Worm (Caenorhabditis elegans): ENCODE data around the gene B0495.9.

B0495.9 gene

ce11 chrII:7675752-7676151, 32.8 kb downstream of the B0495.9 start:
- no peak for TF ChIP-seq hnd-1 (tag; optimal IDR thresholded peaks at IDR 0.05)
- TF ChIP-seq aly-1 (tag; optimal IDR thresholded peaks at IDR 0.05), result no peak
- TF ChIP-seq ceh-13 (GFP tag; optimal IDR thresholded peaks at IDR 0.05), result no peak
- no peak for TF ChIP-seq ets-7 (tag; optimal IDR thresholded peaks at IDR 0.05)
- TF ChIP-seq tbx-11 (GFP tag; IDR thresholded peaks at IDR 0.05), result no peak
- TF ChIP-seq ama-1 (optimal IDR thresholded peaks at IDR 0.05), result no peak
- no peak for TF ChIP-seq hmbx-1 (tag; optimal IDR thresholded peaks at IDR 0.05)
- no peak for TF ChIP-seq ceh-36 (tag; optimal IDR thresholded peaks at IDR 0.05)
- TF ChIP-seq tra-4 (tag; optimal IDR thresholded peaks at IDR 0.05), result no peak
- TF ChIP-seq scrt-1 (GFP tag; IDR thresholded peaks at IDR 0.05), result no peak
- no peak for TF ChIP-seq F13C5.2 (tag; optimal IDR thresholded peaks at IDR 0.05)
- TF ChIP-seq sea-1 (GFP tag; conservative IDR thresholded peaks at IDR 0.05), result no peak
- no peak for TF ChIP-seq B0310.2 (tag; optimal IDR thresholded peaks at IDR 0.05)
- no peak for TF ChIP-seq flt-1 (GFP tag; IDR thresholded peaks at IDR 0.05)
- no peak for TF ChIP-seq hmg-4 (GFP tag; optimal IDR thresholded peaks at IDR 0.05)

DNA sequence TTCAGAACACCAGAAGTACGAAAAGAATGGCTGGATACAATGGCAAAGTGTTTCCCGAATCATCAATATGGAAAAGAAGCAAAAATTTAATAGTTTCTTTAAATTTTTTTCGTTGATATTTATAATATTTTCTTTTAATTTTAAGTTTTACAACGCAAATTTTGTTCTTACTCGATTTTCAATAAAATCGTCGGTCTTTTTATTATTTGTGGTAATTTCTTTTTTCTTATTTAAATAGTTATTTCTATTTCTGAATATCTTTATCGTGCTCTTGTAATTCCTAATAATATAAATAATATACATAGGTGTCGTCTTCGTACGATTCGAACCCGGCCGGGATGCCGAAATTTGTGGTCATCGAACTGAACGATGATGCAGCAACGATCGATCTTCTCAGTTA, 36.8 kb downstream of the B0495.9 start, which contains the start of gene lir-1:
lir-1 (plus strand) TSS at position 301 of the 400 bp plus-strand sequence.
- TF ChIP-seq tbx-37 (GFP tag; conservative IDR thresholded peaks at IDR 0.05) (no peak), ceh-36 (tag; optimal IDR thresholded peaks at IDR 0.05) (no peak), scrt-1 (GFP tag; IDR thresholded peaks at IDR 0.05) (no peak), sea-1 (GFP tag; conservative IDR thresholded peaks at IDR 0.05) (no peak), ceh-13 (GFP tag; optimal IDR thresholded peaks at IDR 0.05) (no peak), tra-4 (tag; optimal IDR thresholded peaks at IDR 0.05) (no peak), hnd-1 (tag; optimal IDR thresholded peaks at IDR 0.05) (no peak), pes-1 (GFP tag; IDR thresholded peaks at IDR 0.05) (no peak), hmbx-1 (tag; optimal IDR thresholded peaks at IDR 0.05) (no peak), ama-1 (optimal IDR thresholded peaks at IDR 0.05) (no peak), ets-7 (tag; optimal IDR thresholded peaks at IDR 0.05) (no peak), tbx-11 (GFP tag; IDR thresholded peaks at IDR 0.05) (no peak), aly-1 (tag; optimal IDR thresholded peaks at IDR 0.05) (no peak), flt-1 (GFP tag; IDR thresholded peaks at IDR 0.05) (no peak), hmg-4 (GFP tag; optimal IDR thresholded peaks at IDR 0.05) (no peak), F13C5.2 (tag; optimal IDR thresholded peaks at IDR 0.05) (no peak), B0310.2 (tag; optimal IDR thresholded peaks at IDR 0.05) (no peak)

ce11 chrII:7670039-7670438, 38.5 kb downstream of the B0495.9 start:
- no peak for TF ChIP-seq ceh-13 (GFP tag; optimal IDR thresholded peaks at IDR 0.05)

DNA sequence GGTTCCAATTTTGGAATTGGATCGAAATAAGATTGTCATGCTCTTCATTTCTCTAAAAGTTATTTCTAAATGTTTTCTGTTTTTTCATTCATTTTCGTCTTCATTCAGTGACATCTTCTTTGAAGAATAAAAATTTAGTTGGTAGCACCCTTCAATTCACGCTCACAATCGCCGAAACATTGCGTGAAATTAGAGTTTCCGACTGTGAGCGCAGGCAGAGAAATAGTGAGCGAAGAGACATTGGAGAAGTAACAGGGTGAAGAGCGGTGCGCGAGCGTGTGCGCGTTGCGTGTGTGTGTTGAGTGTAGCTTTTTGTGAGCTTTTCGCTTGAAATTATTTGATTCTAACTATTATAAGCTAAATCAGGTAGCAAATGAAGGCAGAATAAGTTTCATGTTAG, 39.1 kb downstream of the B0495.9 start:
- peak; percentile 9 for TF ChIP-seq hmg-4 (GFP tag; optimal IDR thresholded peaks at IDR 0.05)
- no peak for TF ChIP-seq tbx-37 (GFP tag; conservative IDR thresholded peaks at IDR 0.05)
- TF ChIP-seq F13C5.2 (tag; optimal IDR thresholded peaks at IDR 0.05), result peak; percentile 34

DNA sequence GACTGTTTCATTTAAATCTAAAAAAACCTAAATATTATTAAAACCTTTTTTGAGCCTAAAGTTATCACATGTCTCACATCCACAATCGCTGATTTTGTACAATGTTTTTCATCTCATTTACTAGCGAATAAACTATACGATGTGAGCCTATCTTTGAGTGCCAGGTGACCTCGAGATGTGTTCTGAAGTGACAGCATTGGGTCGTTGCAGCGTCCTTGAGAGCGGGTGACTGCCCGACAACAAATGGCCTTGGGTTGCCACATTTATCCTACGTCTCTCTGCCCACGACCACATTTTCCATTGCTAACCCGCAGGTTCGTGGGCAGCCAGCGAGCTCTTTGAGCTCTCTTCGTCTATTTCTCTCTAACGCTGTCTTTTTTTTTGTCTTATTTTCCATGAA, 41.5 kb downstream of the B0495.9 start, which contains the start of gene lir-2:
lir-2 (plus strand) TSS at position 301 of the 400 bp plus-strand sequence.
- TF ChIP-seq F13C5.2 (tag; optimal IDR thresholded peaks at IDR 0.05), result peak; percentile 7
- TF ChIP-seq tbx-37 (GFP tag; conservative IDR thresholded peaks at IDR 0.05), result no peak
- TF ChIP-seq hmbx-1 (tag; optimal IDR thresholded peaks at IDR 0.05), result no peak
- no peak for TF ChIP-seq aly-1 (tag; optimal IDR thresholded peaks at IDR 0.05)
- no peak for TF ChIP-seq tra-4 (tag; optimal IDR thresholded peaks at IDR 0.05)
- peak; percentile 8; the same call in 1 of the 2 replicates for TF ChIP-seq pes-1 (GFP tag; IDR thresholded peaks at IDR 0.05)
- no peak for TF ChIP-seq B0310.2 (tag; optimal IDR thresholded peaks at IDR 0.05)

DNA sequence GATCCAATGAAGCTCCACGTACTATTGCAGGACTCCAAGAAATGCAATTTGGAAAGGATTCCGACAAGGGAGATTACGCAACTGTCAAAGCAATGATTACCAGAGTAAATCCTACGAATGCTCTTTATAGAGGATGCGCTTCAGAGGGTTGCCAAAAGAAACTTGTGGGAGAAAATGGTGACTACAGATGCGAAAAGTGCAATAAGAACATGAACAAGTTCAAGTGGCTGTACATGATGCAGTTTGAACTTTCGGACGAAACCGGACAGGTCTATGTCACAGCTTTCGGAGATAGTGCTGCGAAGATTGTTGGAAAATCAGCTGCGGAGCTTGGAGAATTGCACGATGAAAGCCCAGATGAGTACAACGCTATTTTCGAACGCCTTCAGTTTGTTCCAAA, 42.2 kb downstream of the B0495.9 start:
- TF ChIP-seq hmg-4 (GFP tag; optimal IDR thresholded peaks at IDR 0.05) (no peak), sea-1 (GFP tag; conservative IDR thresholded peaks at IDR 0.05) (no peak), hmbx-1 (tag; optimal IDR thresholded peaks at IDR 0.05) (no peak), F13C5.2 (tag; optimal IDR thresholded peaks at IDR 0.05) (no peak), tra-4 (tag; optimal IDR thresholded peaks at IDR 0.05) (no peak), ceh-36 (tag; optimal IDR thresholded peaks at IDR 0.05) (no peak)

ce11 chrII:7663704-7664660, 44.5 kb downstream of the B0495.9 start, which contains the start of the genes F18A1.7 and rpa-1:
Gene F18A1.7, minus strand, starts transcription at chrII:7663754.
Gene rpa-1, plus strand, starts transcription at chrII:7664582.
- TF ChIP-seq hnd-1 (tag; optimal IDR thresholded peaks at IDR 0.05), result no peak
- no peak for TF ChIP-seq tra-4 (tag; optimal IDR thresholded peaks at IDR 0.05)
- peak; percentile 39 for TF ChIP-seq F13C5.2 (tag; optimal IDR thresholded peaks at IDR 0.05)
- TF ChIP-seq hmg-4 (GFP tag; optimal IDR thresholded peaks at IDR 0.05), result no peak
- TF ChIP-seq ama-1 (optimal IDR thresholded peaks at IDR 0.05), result no peak
- 0 out of 2 replicates have a peak, but pooled peaks have one; percentile 30 for TF ChIP-seq flt-1 (GFP tag; IDR thresholded peaks at IDR 0.05)
- no peak for TF ChIP-seq hmbx-1 (tag; optimal IDR thresholded peaks at IDR 0.05)

- TF ChIP-seq ama-1 (optimal IDR thresholded peaks at IDR 0.05) (no peak), ets-7 (tag; optimal IDR thresholded peaks at IDR 0.05) (no peak), F13C5.2 (tag; optimal IDR thresholded peaks at IDR 0.05) (no peak), ceh-13 (GFP tag; optimal IDR thresholded peaks at IDR 0.05) (no peak), scrt-1 (GFP tag; IDR thresholded peaks at IDR 0.05) (no peak), tra-4 (tag; optimal IDR thresholded peaks at IDR 0.05) (no peak), tbx-37 (GFP tag; conservative IDR thresholded peaks at IDR 0.05) (no peak), aly-1 (tag; optimal IDR thresholded peaks at IDR 0.05) (no peak), B0310.2 (tag; optimal IDR thresholded peaks at IDR 0.05) (no peak)
Measured at ce11 chrII:7663028-7663427, 45.5 kb downstream of the B0495.9 start.
